Fruit fly (Drosophila melanogaster) whole organism, wandering third instar larva: ENCODE data around the gene CG10555.

Experiments
- Abd-B ChIP-seq: fragments of >200 bp; optimal IDR thresholded peaks from 2 replicates; lab custom pipeline; 2017; ENCODE audit warnings: missing biosample characterization, missing genetic modification characterization
- CG32264 ChIP-seq: fragments of 200-800 bp; sonication (Bioruptor generic); optimal IDR thresholded peaks from 2 replicates; lab custom pipeline; 2016; ENCODE audit warnings: missing biosample characterization, missing genetic modification characterization
- CG9705 ChIP-seq: fragments of 200-800 bp; sonication (Bioruptor generic); optimal IDR thresholded peaks from 2 replicates; lab custom pipeline; 2018; ENCODE audit warnings: missing biosample characterization, mild to moderate bottlenecking, missing genetic modification characterization
- CrebA ChIP-seq: fragments of 200-800 bp; sonication (Bioruptor generic); optimal IDR thresholded peaks from 2 replicates; lab custom pipeline; 2016; ENCODE audit warnings: missing biosample characterization, mild to moderate bottlenecking, missing genetic modification characterization, borderline replicate concordance
- Dfd ChIP-seq: fragments of >200 bp; optimal IDR thresholded peaks from 2 replicates; lab custom pipeline; 2017; ENCODE audit warnings: missing biosample characterization, missing genetic modification characterization
- Hnf4 ChIP-seq: fragments of 200-800 bp; sonication (Bioruptor generic); optimal IDR thresholded peaks from 2 replicates; lab custom pipeline; 2016; ENCODE audit warnings: missing biosample characterization, mild to moderate bottlenecking, missing genetic modification characterization
- Hr78 ChIP-seq: fragments of >200 bp; optimal IDR thresholded peaks from 2 replicates; lab custom pipeline; 2017; ENCODE audit warnings: missing biosample characterization, missing genetic modification characterization
- Jra ChIP-seq: sonication (Bioruptor generic); optimal IDR thresholded peaks from 2 replicates; lab custom pipeline; 2016; ENCODE audit warnings: missing biosample characterization, missing genetic modification characterization
- Mio ChIP-seq: sonication (Bioruptor generic); optimal IDR thresholded peaks from 2 replicates; lab custom pipeline; 2016; ENCODE audit warnings: missing biosample characterization, missing genetic modification characterization
- Myc ChIP-seq: fragments of >200 bp; optimal IDR thresholded peaks from 2 replicates; lab custom pipeline; 2017
- N ChIP-seq: fragments of >200 bp; optimal IDR thresholded peaks from 2 replicates; lab custom pipeline; 2018; ENCODE audit warnings: missing biosample characterization, missing external identifiers, missing genetic modification characterization
- Rel ChIP-seq, 2 experiments: fragments of 200-800 bp; sonication (Bioruptor generic) in 1 of 2; optimal IDR thresholded peaks; 2 replicates in 1 of 2; 3 replicates in 1 of 2; lab custom pipeline; 2016 to 2019; ENCODE audit warnings: mild to moderate bottlenecking in 2 of 2, missing biosample characterization in 2 of 2, missing genetic modification characterization in 2 of 2, moderate library complexity in 1 of 2
- Vsx2 ChIP-seq: fragments of 200-300, 225-300 bp; sonication (Bioruptor generic); optimal IDR thresholded peaks from 2 replicates; lab custom pipeline; 2018; ENCODE audit warnings: missing biosample characterization, missing genetic modification characterization; ENCODE audit not compliant: partially characterized antibody
- br ChIP-seq: fragments of 200-800 bp; sonication (Bioruptor generic); optimal IDR thresholded peaks from 2 replicates; lab custom pipeline; 2016; ENCODE audit warnings: missing biosample characterization, missing genetic modification characterization
- dl ChIP-seq, 2 experiments: fragments of 175-275, 200-275 bp in 1 of 2; fragments of 200-275 bp in 1 of 2; sonication (Bioruptor generic); optimal IDR thresholded peaks; lab custom pipeline; 2018; ENCODE audit warnings: mild to moderate bottlenecking in 2 of 2, missing biosample characterization in 2 of 2, missing genetic modification characterization in 2 of 2, moderate library complexity in 2 of 2; ENCODE audit not compliant: partially characterized antibody in 2 of 2, insufficient read depth in 1 of 2
- dmrt93B ChIP-seq: fragments of 200-800 bp; sonication (Bioruptor generic); optimal IDR thresholded peaks from 2 replicates; lab custom pipeline; 2018; ENCODE audit warnings: missing biosample characterization, mild to moderate bottlenecking, missing genetic modification characterization
- ey ChIP-seq: fragments of 200-800 bp; sonication (Bioruptor generic); optimal IDR thresholded peaks from 2 replicates; lab custom pipeline; 2016; ENCODE audit warnings: missing biosample characterization, missing genetic modification characterization
- foxo ChIP-seq, 2 experiments: fragments of 200-800 bp; sonication (Bioruptor generic); optimal IDR thresholded peaks; 2 replicates in 1 of 2; 3 replicates in 1 of 2; lab custom pipeline; 2016 to 2017; ENCODE audit warnings: missing biosample characterization in 2 of 2, missing genetic modification characterization in 2 of 2
- fru ChIP-seq: fragments of 200-800 bp; sonication (Bioruptor generic); optimal IDR thresholded peaks from 3 replicates; lab custom pipeline; 2016; ENCODE audit warnings: missing biosample characterization, mild to moderate bottlenecking, missing genetic modification characterization
- h ChIP-seq: fragments of 200-800 bp; sonication (Bioruptor generic); optimal IDR thresholded peaks from 3 replicates; lab custom pipeline; 2016; ENCODE audit warnings: missing biosample characterization, mild to moderate bottlenecking, missing genetic modification characterization
- jim ChIP-seq: fragments of 175-275, 200-325 bp; sonication (Bioruptor generic); optimal IDR thresholded peaks from 2 replicates; lab custom pipeline; 2016; ENCODE audit warnings: missing biosample characterization, mild to moderate bottlenecking, missing genetic modification characterization
- lola ChIP-seq: fragments of >200 bp; optimal IDR thresholded peaks from 2 replicates; lab custom pipeline; 2017; ENCODE audit warnings: missing biosample characterization, missing genetic modification characterization
- psq ChIP-seq: fragments of 200-800 bp; sonication (Bioruptor generic); optimal IDR thresholded peaks from 3 replicates; lab custom pipeline; 2017; ENCODE audit warnings: missing biosample characterization, mild to moderate bottlenecking, missing genetic modification characterization, moderate library complexity
- rgr ChIP-seq: fragments of 200-800 bp; sonication (Bioruptor generic); optimal IDR thresholded peaks from 3 replicates; lab custom pipeline; 2016; ENCODE audit warnings: missing biosample characterization, mild to moderate bottlenecking, missing genetic modification characterization
- sv ChIP-seq: fragments of 200-800 bp; sonication (Bioruptor generic); optimal IDR thresholded peaks from 3 replicates; lab custom pipeline; 2016; ENCODE audit warnings: missing biosample characterization, missing genetic modification characterization
- tai ChIP-seq: sonication (Bioruptor generic); optimal IDR thresholded peaks from 2 replicates; lab custom pipeline; 2016; ENCODE audit warnings: missing biosample characterization, missing genetic modification characterization
- usp ChIP-seq: fragments of >200 bp; optimal IDR thresholded peaks from 2 replicates; lab custom pipeline; 2017; ENCODE audit warnings: missing biosample characterization, missing genetic modification characterization

CG10555 gene

DNA sequence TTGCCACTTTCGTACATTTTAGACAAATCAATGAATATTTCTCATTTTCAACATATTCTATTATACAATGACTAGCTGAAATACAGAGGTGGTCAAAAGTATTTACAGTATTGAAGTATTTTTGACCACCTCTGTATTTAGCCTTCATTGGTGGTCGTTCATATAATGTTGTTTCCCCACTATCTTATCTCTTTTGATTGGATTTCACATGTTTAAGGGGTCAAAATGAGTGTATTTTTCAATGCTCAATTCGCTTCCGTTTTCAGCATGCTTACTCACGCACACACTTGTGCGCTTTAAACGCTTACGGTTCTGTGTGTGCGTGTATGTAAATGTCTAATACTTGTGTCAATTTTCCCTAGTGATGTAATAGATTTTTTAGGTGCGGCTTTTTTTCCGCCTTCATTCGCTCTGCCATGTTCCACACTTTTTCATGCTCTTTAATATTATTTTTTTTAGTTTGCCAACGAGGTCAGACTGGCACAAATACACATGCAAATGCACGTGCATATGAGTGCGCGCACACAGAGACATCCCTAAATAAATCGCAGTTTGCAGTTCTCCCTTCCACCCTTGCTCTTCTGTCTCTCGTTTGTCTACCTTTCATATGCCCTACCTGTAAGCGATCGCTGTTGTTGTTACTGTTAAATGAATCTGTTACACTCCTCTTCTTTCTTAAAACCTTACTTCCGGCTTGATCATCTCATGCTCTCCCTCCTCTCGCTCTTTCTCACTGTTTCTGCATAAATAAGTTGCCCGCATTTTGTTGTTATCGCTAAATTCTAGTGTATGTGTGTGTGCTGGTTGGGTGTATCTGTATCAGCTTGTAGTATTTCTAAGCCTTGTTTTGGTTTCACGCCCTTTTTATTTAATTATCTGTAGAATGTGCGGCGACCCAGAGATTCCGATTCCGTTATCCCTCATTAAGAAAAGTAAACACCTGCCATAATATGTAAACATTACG is 13.7 kb downstream of the CG10555 start:
- TF ChIP-seq Mio (GFP tag; lab: Kevin White, UChicago) (no peak), N (GFP tag; lab: Kevin White, UChicago) (peak; percentile 18)

DNA sequence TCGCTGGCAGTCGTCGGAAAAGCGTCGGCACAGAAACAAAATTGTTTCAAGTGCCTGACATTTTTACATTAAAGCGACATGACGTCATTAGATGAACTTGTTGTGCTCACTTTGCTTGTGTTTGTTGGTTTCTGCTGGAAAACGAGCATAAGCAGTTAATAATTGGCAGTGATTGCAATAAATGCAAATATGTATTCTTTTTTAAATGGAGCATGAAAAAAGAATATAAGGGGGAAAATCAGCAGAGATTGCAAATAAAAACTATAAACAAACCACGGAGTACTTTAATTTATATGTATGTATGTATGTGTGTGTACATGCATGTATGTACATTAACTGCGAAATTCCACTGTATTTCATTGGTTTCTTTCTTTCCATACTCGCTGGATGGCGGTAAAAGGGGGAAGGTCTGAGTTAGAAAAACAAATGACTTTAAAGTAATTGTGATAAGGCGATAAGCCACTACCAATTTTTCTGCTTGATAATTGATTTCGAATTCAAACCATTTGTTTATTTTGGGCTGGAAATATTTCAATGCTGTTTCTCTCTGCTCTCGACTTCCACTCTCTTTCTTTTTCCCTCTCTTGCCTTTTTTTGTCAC is 14.9 kb downstream of the CG10555 start:
- TF ChIP-seq Abd-B (no peak), lola (GFP tag; lab: Kevin White, UChicago) (no peak), br (GFP tag; lab: Kevin White, UChicago) (no peak), CG9705 (GFP tag; lab: Kevin White, UChicago) (no peak), fru (GFP tag; lab: Kevin White, UChicago) (peak; percentile 60), N (GFP tag; lab: Kevin White, UChicago) (no peak), rgr (GFP tag; lab: Kevin White, UChicago) (no peak), Rel (GFP tag; optimal IDR thresholded peaks at IDR 0.05; lab: Kevin White, UChicago) (no peak), Rel (tag; optimal IDR thresholded peaks at IDR 0.05; lab: Kevin White, UChicago) (peak; percentile 60)

DNA sequence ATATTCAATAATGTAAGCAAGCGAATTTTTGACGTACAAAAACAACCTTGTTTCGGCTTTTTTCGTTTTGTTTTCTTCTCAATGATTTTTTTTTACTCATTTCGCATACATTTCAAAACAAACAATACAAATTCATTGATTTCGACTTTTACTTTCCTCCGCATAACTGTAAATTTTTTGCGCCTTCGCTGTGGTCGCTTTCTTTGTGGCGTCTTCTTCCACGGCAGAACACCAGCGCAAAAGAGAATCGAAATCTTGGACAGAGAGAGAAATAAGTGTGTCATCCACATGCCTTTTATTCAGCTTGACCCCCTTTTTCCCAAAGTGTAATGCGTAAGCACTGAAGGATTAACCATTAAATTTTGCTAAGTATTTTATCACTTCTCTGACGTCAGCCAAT is 15.6 kb downstream of the CG10555 start:
- TF ChIP-seq Mio (GFP tag; lab: Kevin White, UChicago), result no peak
- TF ChIP-seq Abd-B, result no peak
- TF ChIP-seq rgr (GFP tag; lab: Kevin White, UChicago), result peak; percentile 12
- TF ChIP-seq tai (GFP tag; lab: Kevin White, UChicago), result no peak
- TF ChIP-seq psq (GFP tag; lab: Kevin White, UChicago), result peak; percentile 72
- TF ChIP-seq sv (GFP tag; lab: Kevin White, UChicago), result no peak
- no peak for TF ChIP-seq Myc (lab: Kevin White, UChicago)
- TF ChIP-seq foxo (GFP tag; optimal IDR thresholded peaks at IDR 0.05; lab: Kevin White, UChicago), result peak in 1 of 2 experiments; percentile 30
- TF ChIP-seq ey (GFP tag; lab: Kevin White, UChicago), result no peak
- TF ChIP-seq jim (GFP tag; lab: Kevin White, UChicago), result no peak
- TF ChIP-seq Hnf4 (GFP tag; lab: Kevin White, UChicago), result no peak
- peak; percentile 2 for TF ChIP-seq fru (GFP tag; lab: Kevin White, UChicago)
- no peak for TF ChIP-seq dmrt93B (GFP tag; lab: Kevin White, UChicago)
- no peak for TF ChIP-seq Jra (GFP tag; lab: Kevin White, UChicago)

DNA sequence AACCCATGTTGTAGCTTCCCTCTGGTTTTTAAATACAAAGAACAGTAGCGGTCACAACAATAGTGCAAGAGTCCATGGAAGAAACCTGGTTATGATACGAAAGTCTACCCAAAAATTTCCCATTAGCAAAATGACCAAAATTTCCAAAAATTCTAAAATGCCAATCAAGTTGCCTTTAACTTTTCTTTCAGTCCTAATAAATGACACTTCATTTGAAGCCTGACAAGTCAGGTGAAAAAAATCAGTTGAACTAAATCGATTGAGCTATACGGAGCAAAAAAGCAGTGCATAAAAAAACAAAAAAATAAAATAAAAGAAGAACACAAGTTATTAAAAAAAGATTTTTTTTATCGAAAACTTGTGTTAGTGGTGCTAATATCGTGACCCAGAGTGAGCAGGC is 16.9 kb downstream of the CG10555 start:
- TF ChIP-seq jim (GFP tag; lab: Kevin White, UChicago), result no peak
- no peak for TF ChIP-seq CrebA (GFP tag; lab: Kevin White, UChicago)
- TF ChIP-seq Hr78 (GFP tag; lab: Kevin White, UChicago), result no peak
- no peak for TF ChIP-seq br (GFP tag; lab: Kevin White, UChicago)
- no peak for TF ChIP-seq lola (GFP tag; lab: Kevin White, UChicago)
- no peak for TF ChIP-seq usp (GFP tag; lab: Kevin White, UChicago)
- TF ChIP-seq dmrt93B (GFP tag; lab: Kevin White, UChicago), result no peak
- TF ChIP-seq sv (GFP tag; lab: Kevin White, UChicago), result no peak
- no peak for TF ChIP-seq Dfd (GFP tag; lab: Kevin White, UChicago)
- TF ChIP-seq CG32264 (GFP tag; lab: Kevin White, UChicago), result no peak
- TF ChIP-seq h (GFP tag; lab: Kevin White, UChicago), result no peak
- no peak for TF ChIP-seq N (GFP tag; lab: Kevin White, UChicago)

DNA sequence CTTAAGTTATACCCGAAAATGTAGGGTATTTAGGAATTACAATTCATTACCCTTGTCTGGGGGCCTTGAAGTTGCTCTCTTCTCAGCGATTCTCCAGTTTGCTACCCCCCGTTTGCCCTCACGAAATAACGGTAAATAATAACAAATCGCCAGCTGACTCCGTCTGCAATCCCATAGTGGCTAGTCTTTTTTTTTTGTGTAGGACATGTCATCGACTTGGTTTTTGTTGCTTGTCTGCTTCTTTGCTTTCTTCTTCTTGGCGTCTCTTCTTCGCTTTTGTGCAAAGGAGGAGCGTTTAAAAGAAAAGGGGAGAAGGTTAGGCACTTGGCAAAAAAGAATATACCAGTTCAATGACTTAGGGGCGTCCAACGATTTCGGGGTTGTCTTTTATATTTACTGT is 17.5 kb downstream of the CG10555 start:
- TF ChIP-seq dl (GFP tag; optimal IDR thresholded peaks at IDR 0.05; lab: Kevin White, UChicago; ENCODE audit: insufficient read depth in 1 of 2, partially characterized antibody in 2 of 2) (no peak), Vsx2 (GFP tag; lab: Kevin White, UChicago) (no peak), fru (GFP tag; lab: Kevin White, UChicago) (no peak), psq (GFP tag; lab: Kevin White, UChicago) (peak; percentile 70)
